5 fruit fly cellular contexts compared by ENCODE assay signal in the genomic region with DNA sequence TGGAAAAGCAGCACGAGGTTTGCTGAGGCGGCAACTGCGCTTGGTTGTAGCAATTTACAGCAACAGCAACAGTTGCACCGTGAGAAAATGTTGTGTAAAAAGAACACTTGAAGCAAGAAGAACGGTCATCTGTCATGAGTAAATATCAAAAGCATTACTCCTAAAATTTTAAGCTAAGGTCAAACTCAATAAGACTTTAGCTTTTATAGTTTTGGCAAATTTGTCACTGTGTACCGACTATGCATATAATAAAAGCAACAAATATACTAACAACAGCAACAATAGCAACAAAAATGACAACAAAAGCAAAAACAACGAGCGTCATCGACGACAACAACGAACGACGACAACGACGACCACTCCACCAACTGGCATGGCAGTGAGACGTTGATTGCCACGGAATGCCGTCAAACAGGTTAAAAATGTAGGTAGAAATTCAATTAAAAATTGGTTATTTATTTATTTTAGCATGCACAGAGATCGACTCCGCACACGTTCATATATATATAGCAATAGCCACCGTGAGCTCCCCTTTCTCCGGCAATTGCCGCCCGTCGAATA.
A peak's percentile ranks its signal among the peaks of the same experiment; 100 is the strongest.
TF ChIP-seq lines count a peak whose summit lies in the region.

No protein-coding gene starts in this region.

- TF ChIP-seq CTCF in whole organism, embryonic (GFP tag; optimal IDR thresholded peaks at IDR 0.05; lab: Kevin White, UChicago) = peak; percentile 45

TF ChIP-seq in whole organism, adult, 20 proteins besides CTCF, POLR2A, EP300 and RAD21 (continues in another document):
- TF ChIP-seq CG7101 (tag; optimal IDR thresholded peaks at IDR 0.05; lab: Kevin White, UChicago) = peak; percentile 60
- peak; percentile 55 for TF ChIP-seq Hr96 (GFP tag; optimal IDR thresholded peaks at IDR 0.05; lab: Kevin White, UChicago)
- TF ChIP-seq tj (GFP tag; optimal IDR thresholded peaks at IDR 0.05; lab: Kevin White, UChicago) = peak; percentile 10
- TF ChIP-seq toe (GFP tag; optimal IDR thresholded peaks at IDR 0.05; lab: Kevin White, UChicago) = peak; percentile 48
- peak; percentile 45 for TF ChIP-seq kay (GFP tag; lab: Kevin White, UChicago; ENCODE audit: borderline replicate concordance)
- TF ChIP-seq CG5204 (GFP tag; optimal IDR thresholded peaks at IDR 0.05; lab: Kevin White, UChicago) = peak; percentile 72
- peak; percentile 74 for TF ChIP-seq CG7045 (GFP tag; optimal IDR thresholded peaks at IDR 0.05; lab: Kevin White, UChicago)
- TF ChIP-seq cnc (optimal IDR thresholded peaks at IDR 0.05; lab: Kevin White, UChicago) = no peak
- TF ChIP-seq bab1 (GFP tag; optimal IDR thresholded peaks at IDR 0.05; lab: Kevin White, UChicago) = no peak
- no peak for TF ChIP-seq Mnt (GFP tag; optimal IDR thresholded peaks at IDR 0.05; lab: Kevin White, UChicago)
- no peak for TF ChIP-seq pad (GFP tag; optimal IDR thresholded peaks at IDR 0.05; lab: Kevin White, UChicago)
- no peak for TF ChIP-seq CG11617 (GFP tag; optimal IDR thresholded peaks at IDR 0.05; lab: Kevin White, UChicago)
- TF ChIP-seq ovo (GFP tag; optimal IDR thresholded peaks at IDR 0.05; lab: Kevin White, UChicago) = no peak
- peak; percentile 72 for TF ChIP-seq CG33017 (tag; optimal IDR thresholded peaks at IDR 0.05; lab: Kevin White, UChicago)
- peak; percentile 20 for TF ChIP-seq Clk (GFP tag; optimal IDR thresholded peaks at IDR 0.05; lab: Kevin White, UChicago)
- no peak for TF ChIP-seq CG1620 (GFP tag; optimal IDR thresholded peaks at IDR 0.05; lab: Kevin White, UChicago)
- TF ChIP-seq Crg-1 (GFP tag; optimal IDR thresholded peaks at IDR 0.05; lab: Kevin White, UChicago) = no peak

TF ChIP-seq in whole organism, embryonic, 481 proteins besides CTCF, POLR2A, EP300 and RAD21 (continues in another document):
- no peak for TF ChIP-seq Poxn (GFP tag; IDR thresholded peaks at IDR 0.05; lab: Robert Waterston, UW)
- peak; percentile 86 for TF ChIP-seq lmd (GFP tag; IDR thresholded peaks at IDR 0.05; lab: Robert Waterston, UW)
- TF ChIP-seq pb (GFP tag; optimal IDR thresholded peaks at IDR 0.05; lab: Kevin White, UChicago) = peak; percentile 85
- no peak for TF ChIP-seq Usf (GFP tag; optimal IDR thresholded peaks at IDR 0.05; lab: Kevin White, UChicago)
- no peak for TF ChIP-seq usp (GFP tag; optimal IDR thresholded peaks at IDR 0.05; lab: Kevin White, UChicago)
- TF ChIP-seq Atf6 (GFP tag; IDR thresholded peaks at IDR 0.05; lab: Robert Waterston, UW) = peak; percentile 66; the same call in 1 of the 2 replicates
- peak; percentile 58 for TF ChIP-seq CG7786 (GFP tag; optimal IDR thresholded peaks at IDR 0.05; lab: Kevin White, UChicago)
- no peak for TF ChIP-seq Dref (GFP tag; IDR thresholded peaks at IDR 0.05; lab: Robert Waterston, UW)
- peak; percentile 41 for TF ChIP-seq HLH54F (GFP tag; optimal IDR thresholded peaks at IDR 0.05; lab: Kevin White, UChicago)
- TF ChIP-seq CG2116 (GFP tag; optimal IDR thresholded peaks at IDR 0.05; lab: Kevin White, UChicago) = peak; percentile 20
- peak; percentile 70 for TF ChIP-seq danr (GFP tag; IDR thresholded peaks at IDR 0.05; lab: Robert Waterston, UW)
- TF ChIP-seq zen (tag; optimal IDR thresholded peaks at IDR 0.05; lab: Kevin White, UChicago) = peak; percentile 32
- TF ChIP-seq unc-4 (GFP tag; IDR thresholded peaks at IDR 0.05; lab: Robert Waterston, UW; ENCODE audit: partially characterized antibody) = no peak
- no peak for TF ChIP-seq CG2129 (GFP tag; IDR thresholded peaks at IDR 0.05; lab: Robert Waterston, UW; ENCODE audit: partially characterized antibody)
- peak; percentile 73 for TF ChIP-seq CG9609 (GFP tag; optimal IDR thresholded peaks at IDR 0.05; lab: Kevin White, UChicago)
- peak; percentile 24 for TF ChIP-seq ab (GFP tag; optimal IDR thresholded peaks at IDR 0.05; lab: Kevin White, UChicago)
- no peak for TF ChIP-seq CG9797 (GFP tag; optimal IDR thresholded peaks at IDR 0.05; lab: Kevin White, UChicago)

TF ChIP-seq in whole organism, prepupa, 60 proteins besides CTCF, POLR2A, EP300 and RAD21 (continues in another document):
- TF ChIP-seq Blimp-1 (GFP tag; optimal IDR thresholded peaks at IDR 0.05; lab: Kevin White, UChicago) (peak; percentile 24), CG7368 (GFP tag; optimal IDR thresholded peaks at IDR 0.05; lab: Kevin White, UChicago) (peak; percentile 98), dsx (GFP tag; optimal IDR thresholded peaks at IDR 0.05; lab: Kevin White, UChicago; ENCODE audit: poor library complexity, severe bottlenecking) (peak; percentile 98), CG3919 (GFP tag; optimal IDR thresholded peaks at IDR 0.05; lab: Kevin White, UChicago) (peak; percentile 99), eg (GFP tag; IDR thresholded peaks at IDR 0.05; lab: Robert Waterston, UW) (peak; percentile 99), Lpt (GFP tag; optimal IDR thresholded peaks at IDR 0.05; lab: Kevin White, UChicago) (peak; percentile 99), lz (GFP tag; optimal IDR thresholded peaks at IDR 0.05; lab: Kevin White, UChicago) (peak; percentile 91), Hr39 (GFP tag; optimal IDR thresholded peaks at IDR 0.05; lab: Kevin White, UChicago) (peak; percentile 90), Smox (GFP tag; optimal IDR thresholded peaks at IDR 0.05; lab: Kevin White, UChicago) (peak; percentile 82), Eip75B (GFP tag; optimal IDR thresholded peaks at IDR 0.05; lab: Kevin White, UChicago) (peak; percentile 98), Hr38 (GFP tag; optimal IDR thresholded peaks at IDR 0.05; lab: Kevin White, UChicago) (peak; percentile 94), esn (GFP tag; optimal IDR thresholded peaks at IDR 0.05; lab: Kevin White, UChicago) (peak; percentile 90), fkh (GFP tag; optimal IDR thresholded peaks at IDR 0.05; lab: Kevin White, UChicago) (no peak), Met (GFP tag; optimal IDR thresholded peaks at IDR 0.05; lab: Kevin White, UChicago) (peak; percentile 87), CG15336 (GFP tag; IDR thresholded peaks at IDR 0.05; lab: Robert Waterston, UW) (peak; percentile 98), CG11902 (GFP tag; optimal IDR thresholded peaks at IDR 0.05; lab: Kevin White, UChicago) (peak; percentile 96), CG11762 (GFP tag; optimal IDR thresholded peaks at IDR 0.05; lab: Kevin White, UChicago; ENCODE audit: insufficient read depth) (peak; percentile 98)

TF ChIP-seq in whole organism, pupa, 21 proteins besides CTCF, POLR2A, EP300 and RAD21 (continues in another document):
- TF ChIP-seq rn (GFP tag; IDR thresholded peaks at IDR 0.05; lab: Robert Waterston, UW) = peak; percentile 96
- TF ChIP-seq CG13204 (GFP tag; optimal IDR thresholded peaks at IDR 0.05; lab: Kevin White, UChicago) = peak; percentile 98
- TF ChIP-seq CG14655 (GFP tag; optimal IDR thresholded peaks at IDR 0.05; lab: Kevin White, UChicago) = peak; percentile 98
- peak; percentile 97 for TF ChIP-seq D1 (tag; optimal IDR thresholded peaks at IDR 0.05; lab: Kevin White, UChicago)
- peak; percentile 98 for TF ChIP-seq fd96Ca (GFP tag; IDR thresholded peaks at IDR 0.05; lab: Robert Waterston, UW)
- peak; percentile 99 for TF ChIP-seq CG34367 (tag; optimal IDR thresholded peaks at IDR 0.05; lab: Kevin White, UChicago)
- peak; percentile 99 for TF ChIP-seq CG15710 (tag; optimal IDR thresholded peaks at IDR 0.05; lab: Kevin White, UChicago)
- TF ChIP-seq Ets98B (GFP tag; IDR thresholded peaks at IDR 0.05; lab: Robert Waterston, UW) = peak; percentile 98
- TF ChIP-seq CG9948 (tag; optimal IDR thresholded peaks at IDR 0.05; lab: Kevin White, UChicago) = peak; percentile 99
- TF ChIP-seq gl (tag; optimal IDR thresholded peaks at IDR 0.05; lab: Kevin White, UChicago) = peak; percentile 98
- TF ChIP-seq Snoo (tag; optimal IDR thresholded peaks at IDR 0.05; lab: Kevin White, UChicago) = peak; percentile 90
- peak; percentile 99 for TF ChIP-seq Pif1A (GFP tag; optimal IDR thresholded peaks at IDR 0.05; lab: Kevin White, UChicago)
- peak; percentile 99 for TF ChIP-seq CG4496 (GFP tag; IDR thresholded peaks at IDR 0.05; lab: Robert Waterston, UW)
- peak; percentile 99 for TF ChIP-seq CG8159 (tag; optimal IDR thresholded peaks at IDR 0.05; lab: Kevin White, UChicago)
- peak; percentile 97 for TF ChIP-seq CG12605 (GFP tag; IDR thresholded peaks at IDR 0.05; lab: Robert Waterston, UW)
- peak; percentile 69 for TF ChIP-seq EcR (GFP tag; optimal IDR thresholded peaks at IDR 0.05; lab: Kevin White, UChicago)
- peak; percentile 99 for TF ChIP-seq CG17806 (tag; optimal IDR thresholded peaks at IDR 0.05; lab: Kevin White, UChicago)
- peak; percentile 93 for TF ChIP-seq CG10348 (GFP tag; IDR thresholded peaks at IDR 0.05; lab: Robert Waterston, UW)
- peak; percentile 97 for TF ChIP-seq CG32121 (GFP tag; IDR thresholded peaks at IDR 0.05; lab: Robert Waterston, UW)

TF ChIP-seq in whole organism, wandering third instar larva, 38 proteins besides CTCF, POLR2A, EP300 and RAD21 (continues in another document):
- TF ChIP-seq dmrt93B (GFP tag; optimal IDR thresholded peaks at IDR 0.05; lab: Kevin White, UChicago) = peak; percentile 76
- peak; percentile 91 for TF ChIP-seq h (GFP tag; optimal IDR thresholded peaks at IDR 0.05; lab: Kevin White, UChicago)
- TF ChIP-seq OdsH (GFP tag; optimal IDR thresholded peaks at IDR 0.05; lab: Kevin White, UChicago) = peak; percentile 84
- no peak for TF ChIP-seq dsf (GFP tag; optimal IDR thresholded peaks at IDR 0.05; lab: Kevin White, UChicago; ENCODE audit: borderline replicate concordance)
- TF ChIP-seq fru (GFP tag; optimal IDR thresholded peaks at IDR 0.05; lab: Kevin White, UChicago) = peak; percentile 89
- TF ChIP-seq HLH106 (tag; optimal IDR thresholded peaks at IDR 0.05; lab: Kevin White, UChicago) = peak; percentile 91
- peak; percentile 7 for TF ChIP-seq Dif (GFP tag; optimal IDR thresholded peaks at IDR 0.05; lab: Kevin White, UChicago; ENCODE audit: partially characterized antibody)
- no peak for TF ChIP-seq Rel (GFP tag; optimal IDR thresholded peaks at IDR 0.05; lab: Kevin White, UChicago)
- peak; percentile 56 for TF ChIP-seq Rel (tag; optimal IDR thresholded peaks at IDR 0.05; lab: Kevin White, UChicago)
- peak; percentile 86 for TF ChIP-seq Sp1 (GFP tag; optimal IDR thresholded peaks at IDR 0.05; lab: Kevin White, UChicago)
- TF ChIP-seq N (GFP tag; optimal IDR thresholded peaks at IDR 0.05; lab: Kevin White, UChicago) = no peak
- TF ChIP-seq dl (GFP tag; optimal IDR thresholded peaks at IDR 0.05; lab: Kevin White, UChicago; ENCODE audit: insufficient read depth in 1 of 2, partially characterized antibody in 2 of 2) = no peak
- TF ChIP-seq usp (GFP tag; optimal IDR thresholded peaks at IDR 0.05; lab: Kevin White, UChicago) = no peak
- peak; percentile 89 for TF ChIP-seq ey (GFP tag; optimal IDR thresholded peaks at IDR 0.05; lab: Kevin White, UChicago)
- TF ChIP-seq Jra (GFP tag; optimal IDR thresholded peaks at IDR 0.05; lab: Kevin White, UChicago) = peak; percentile 63
- peak; percentile 36 for TF ChIP-seq Hr83 (GFP tag; optimal IDR thresholded peaks at IDR 0.05; lab: Kevin White, UChicago; ENCODE audit: poor library complexity, severe bottlenecking)
- peak; percentile 45 for TF ChIP-seq Mio (GFP tag; optimal IDR thresholded peaks at IDR 0.05; lab: Kevin White, UChicago)
- peak; percentile 46 for TF ChIP-seq brk (GFP tag; optimal IDR thresholded peaks at IDR 0.05; lab: Kevin White, UChicago)
- TF ChIP-seq CG32264 (GFP tag; optimal IDR thresholded peaks at IDR 0.05; lab: Kevin White, UChicago) = peak; percentile 79
- peak; percentile 89 for TF ChIP-seq br (GFP tag; optimal IDR thresholded peaks at IDR 0.05; lab: Kevin White, UChicago)
